Worm (Caenorhabditis elegans) whole organism, late embryonic: ENCODE measurements around the gene C18D11.7.

Experiments
- ceh-22 ChIP-seq: sonication (generic microtip); optimal IDR thresholded peaks from 2 replicates; lab custom pipeline; 2017; ENCODE audit warnings: missing biosample characterization, missing genetic modification characterization
- ceh-9 ChIP-seq: sonication (generic microtip); optimal IDR thresholded peaks from 2 replicates; lab custom pipeline; 2016; ENCODE audit warnings: mild to moderate bottlenecking, missing genetic modification characterization, inconsistent platforms, missing compliant biosample characterization
- fkh-6 ChIP-seq: sonication (generic microtip); optimal IDR thresholded peaks from 2 replicates; lab custom pipeline; 2016; ENCODE audit warnings: missing genetic modification characterization, missing compliant biosample characterization
- hlh-13 ChIP-seq: fragments of 200-800 bp; sonication (Bioruptor generic); optimal IDR thresholded peaks from 2 replicates; lab custom pipeline; 2018; ENCODE audit warnings: mild to moderate bottlenecking, missing genetic modification characterization, missing compliant biosample characterization
- hlh-30 ChIP-seq: sonication (generic microtip); optimal IDR thresholded peaks from 2 replicates; lab custom pipeline; 2017; ENCODE audit warnings: antibody characterized with exemption, missing genetic modification characterization, missing compliant biosample characterization; ENCODE audit not compliant: insufficient read depth
- mec-3 ChIP-seq: sonication (generic microtip); optimal IDR thresholded peaks from 2 replicates; lab custom pipeline; 2016; ENCODE audit warnings: borderline replicate concordance, missing genetic modification characterization, missing compliant biosample characterization
- pqm-1 ChIP-seq: sonication (generic microtip); optimal IDR thresholded peaks from 2 replicates; lab custom pipeline; 2016; ENCODE audit warnings: missing genetic modification characterization, missing compliant biosample characterization
- ref-2 ChIP-seq: sonication (generic microtip); optimal IDR thresholded peaks from 2 replicates; lab custom pipeline; 2016; ENCODE audit warnings: missing genetic modification characterization, missing compliant biosample characterization
- ttx-3 ChIP-seq: sonication (generic microtip); optimal IDR thresholded peaks from 2 replicates; lab custom pipeline; 2016; ENCODE audit warnings: missing genetic modification reagents, missing genetic modification characterization, missing compliant biosample characterization
- unc-86 ChIP-seq: sonication (generic microtip); optimal IDR thresholded peaks from 2 replicates; lab custom pipeline; 2016; ENCODE audit warnings: missing genetic modification characterization, missing compliant biosample characterization

DNA sequence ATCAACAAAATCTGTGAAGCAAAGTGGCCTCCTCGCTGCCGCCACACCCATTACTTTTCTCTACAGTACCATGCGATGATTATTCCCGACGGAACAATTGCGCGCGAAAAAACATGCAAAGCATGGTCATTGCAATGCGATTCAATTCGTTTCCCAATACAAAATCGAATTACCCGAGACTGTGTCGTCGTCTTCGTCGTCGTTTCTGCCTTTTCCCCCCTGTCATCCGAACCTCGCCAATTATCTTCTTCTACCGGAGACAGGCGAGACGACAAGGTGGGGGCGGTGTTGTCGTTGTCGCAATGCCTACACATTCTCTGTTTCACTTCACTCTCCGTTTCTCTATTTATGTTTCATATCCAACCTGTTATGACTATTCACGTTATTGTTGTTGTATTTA lies 5.2 kb upstream of the C18D11.7 start:
- TF ChIP-seq ceh-9 (tag; lab: Kevin White, UChicago): no peak
- no peak for TF ChIP-seq fkh-6 (tag; lab: Kevin White, UChicago)
- no peak for TF ChIP-seq hlh-30
- TF ChIP-seq ceh-22 (tag; lab: Kevin White, UChicago): no peak
- no peak for TF ChIP-seq unc-86 (tag; lab: Kevin White, UChicago)
- TF ChIP-seq ref-2 (tag; lab: Kevin White, UChicago): peak; percentile 30
- no peak for TF ChIP-seq mec-3 (tag; lab: Kevin White, UChicago)
- TF ChIP-seq pqm-1: no peak
- no peak for TF ChIP-seq hlh-13 (GFP tag; lab: Kevin White, UChicago)
- no peak for TF ChIP-seq ttx-3 (tag; lab: Kevin White, UChicago)
